Worm (Caenorhabditis elegans) whole organism, late embryonic: ENCODE results near the gene mrpl-28.
A peak's percentile ranks its signal among the peaks of the same experiment; 100 is the strongest.

Experiments used
- C08G9.2 ChIP-seq: sonication (generic microtip); optimal IDR thresholded peaks from 2 replicates; lab custom pipeline; 2016; ENCODE audit warnings: mild to moderate bottlenecking, missing genetic modification characterization, moderate library complexity, missing compliant biosample characterization
- C38D4.7 ChIP-seq: fragments of 200-800 bp; sonication (Bioruptor generic); optimal IDR thresholded peaks from 2 replicates; lab custom pipeline; 2018; ENCODE audit warnings: mild to moderate bottlenecking, missing genetic modification characterization, moderate library complexity, missing compliant biosample characterization
- K09A11.1 ChIP-seq: sonication (generic microtip); optimal IDR thresholded peaks from 2 replicates; lab custom pipeline; 2017; ENCODE audit warnings: antibody characterized with exemption, mild to moderate bottlenecking, missing genetic modification characterization, missing compliant biosample characterization; ENCODE audit not compliant: insufficient read depth
- ceh-14 ChIP-seq: sonication (generic microtip); optimal IDR thresholded peaks from 2 replicates; lab custom pipeline; 2016; ENCODE audit warnings: missing genotype, missing genetic modification characterization, missing compliant biosample characterization
- ceh-18 ChIP-seq: sonication (generic microtip); optimal IDR thresholded peaks from 2 replicates; lab custom pipeline; 2016; ENCODE audit warnings: missing genetic modification characterization, missing compliant biosample characterization
- ceh-31 ChIP-seq: sonication (generic microtip); optimal IDR thresholded peaks from 2 replicates; lab custom pipeline; 2016; ENCODE audit warnings: missing genetic modification characterization, missing compliant biosample characterization
- ceh-34 ChIP-seq: sonication (generic microtip); optimal IDR thresholded peaks from 2 replicates; lab custom pipeline; 2016; ENCODE audit warnings: mild to moderate bottlenecking, missing genetic modification characterization, missing compliant biosample characterization
- ceh-45 ChIP-seq: fragments of 200-800 bp; sonication (Bioruptor generic); IDR thresholded peaks from 2 replicates; pipeline ENCODE4 v1.3.6; 2022; ENCODE audit warnings: missing genetic modification reagents, missing genetic modification characterization, missing compliant biosample characterization
- ceh-48 ChIP-seq: sonication (generic microtip); optimal IDR thresholded peaks from 2 replicates; lab custom pipeline; 2016; ENCODE audit warnings: missing genetic modification characterization, inconsistent platforms, missing compliant biosample characterization
- elt-2 ChIP-seq: sonication (generic microtip); optimal IDR thresholded peaks from 2 replicates; lab custom pipeline; 2016; ENCODE audit warnings: missing genetic modification reagents, missing genetic modification characterization, missing compliant biosample characterization
- elt-4 ChIP-seq: sonication (generic microtip); optimal IDR thresholded peaks from 2 replicates; lab custom pipeline; 2016; ENCODE audit warnings: missing genetic modification characterization, missing compliant biosample characterization
- ets-4 ChIP-seq: sonication (generic microtip); optimal IDR thresholded peaks from 2 replicates; lab custom pipeline; 2016; ENCODE audit warnings: missing genetic modification characterization, missing compliant biosample characterization
- eyg-1 ChIP-seq: sonication (generic microtip); optimal IDR thresholded peaks from 2 replicates; lab custom pipeline; 2016; ENCODE audit warnings: missing genotype, missing genetic modification characterization, missing compliant biosample characterization
- fax-1 ChIP-seq: sonication (generic microtip); optimal IDR thresholded peaks from 2 replicates; lab custom pipeline; 2016; ENCODE audit warnings: missing genotype, missing genetic modification characterization, missing compliant biosample characterization
- fkh-10 ChIP-seq: fragments of 150-350 bp; optimal IDR thresholded peaks from 2 replicates; lab custom pipeline; 2014; ENCODE audit warnings: missing biosample characterization, missing genetic modification reagents, missing genetic modification characterization
- fkh-6 ChIP-seq: sonication (generic microtip); optimal IDR thresholded peaks from 2 replicates; lab custom pipeline; 2016; ENCODE audit warnings: missing genetic modification characterization, missing compliant biosample characterization
- gmeb-2 ChIP-seq: sonication (generic microtip); optimal IDR thresholded peaks from 2 replicates; lab custom pipeline; 2016; ENCODE audit warnings: missing genetic modification characterization, inconsistent platforms, missing compliant biosample characterization
- hlh-6 ChIP-seq: sonication (generic microtip); optimal IDR thresholded peaks from 2 replicates; lab custom pipeline; 2016; ENCODE audit warnings: missing genotype, missing genetic modification characterization, missing compliant biosample characterization
- madf-2 ChIP-seq: sonication (generic microtip); optimal IDR thresholded peaks from 2 replicates; lab custom pipeline; 2017; ENCODE audit warnings: missing genetic modification characterization, missing compliant biosample characterization
- nfya-1 ChIP-seq: sonication (generic microtip); optimal IDR thresholded peaks from 2 replicates; lab custom pipeline; 2017; ENCODE audit warnings: missing genetic modification characterization, mild to moderate bottlenecking, missing compliant biosample characterization, antibody characterized with exemption, moderate library complexity
- nhr-11 ChIP-seq: fragments of 150-350 bp; optimal IDR thresholded peaks from 2 replicates; lab custom pipeline; 2014; ENCODE audit warnings: missing biosample characterization, missing genetic modification characterization
- odd-2 ChIP-seq: sonication (generic microtip); optimal IDR thresholded peaks from 2 replicates; lab custom pipeline; 2017; ENCODE audit warnings: antibody characterized with exemption, mild to moderate bottlenecking, missing genetic modification characterization, missing compliant biosample characterization
- pat-9 ChIP-seq: fragments of 200-800 bp; sonication (Bioruptor generic); optimal IDR thresholded peaks from 2 replicates; lab custom pipeline; 2018; ENCODE audit warnings: mild to moderate bottlenecking, missing genetic modification characterization, moderate library complexity, missing compliant biosample characterization
- pax-1 ChIP-seq: fragments of 150-350 bp; optimal IDR thresholded peaks from 2 replicates; lab custom pipeline; 2014; ENCODE audit warnings: missing biosample characterization, missing genetic modification characterization
- pha-2 ChIP-seq: sonication (generic microtip); optimal IDR thresholded peaks from 2 replicates; lab custom pipeline; 2017; ENCODE audit warnings: mild to moderate bottlenecking, missing genetic modification characterization, missing compliant biosample characterization
- pros-1 ChIP-seq: fragments of 150-350 bp; optimal IDR thresholded peaks from 2 replicates; lab custom pipeline; 2014; ENCODE audit warnings: missing biosample characterization, missing genetic modification reagents, missing genetic modification characterization
- ref-2 ChIP-seq: sonication (generic microtip); optimal IDR thresholded peaks from 2 replicates; lab custom pipeline; 2016; ENCODE audit warnings: missing genetic modification characterization, missing compliant biosample characterization
- rnt-1 ChIP-seq: sonication (generic microtip); optimal IDR thresholded peaks from 2 replicates; lab custom pipeline; 2016; ENCODE audit warnings: missing genetic modification characterization, missing compliant biosample characterization
- sdc-2 ChIP-seq: sonication (generic microtip); optimal IDR thresholded peaks from 2 replicates; lab custom pipeline; 2016; ENCODE audit warnings: missing genotype, missing genetic modification characterization, missing compliant biosample characterization
- syd-9 ChIP-seq: sonication (generic microtip); optimal IDR thresholded peaks from 2 replicates; lab custom pipeline; 2016; ENCODE audit warnings: mild to moderate bottlenecking, missing genetic modification characterization, moderate library complexity, missing compliant biosample characterization
- tbx-2 ChIP-seq: sonication (generic microtip); optimal IDR thresholded peaks from 2 replicates; lab custom pipeline; 2016; ENCODE audit warnings: missing genetic modification characterization, missing compliant biosample characterization
- tbx-7 ChIP-seq: sonication (generic microtip); optimal IDR thresholded peaks from 2 replicates; lab custom pipeline; 2016; ENCODE audit warnings: missing genotype, missing genetic modification characterization, missing compliant biosample characterization
- unc-3 ChIP-seq, 2 experiments: fragments of 200-800 bp in 1 of 2; sonication (Bioruptor generic) in 1 of 2; sonication (generic microtip) in 1 of 2; conservative IDR thresholded peaks in 1 of 2; optimal IDR thresholded peaks in 1 of 2; 2 replicates each; pipeline versions ENCODE4 v1.3.6 to Lab custom; 2016 to 2022; ENCODE audit warnings: missing compliant biosample characterization in 2 of 2, missing genetic modification characterization in 2 of 2, missing genetic modification reagents in 1 of 2
- unc-42 ChIP-seq: sonication (generic microtip); optimal IDR thresholded peaks from 2 replicates; lab custom pipeline; 2016; ENCODE audit warnings: missing genotype, missing genetic modification characterization, missing compliant biosample characterization
- unc-86 ChIP-seq: sonication (generic microtip); optimal IDR thresholded peaks from 2 replicates; lab custom pipeline; 2016; ENCODE audit warnings: missing genetic modification characterization, missing compliant biosample characterization

Gene mrpl-28

ce11 chrII:124904-125303 lies 30.9 kb downstream of the mrpl-28 start, which contains the start of gene nmur-2:
Gene nmur-2 (minus strand): TSS chrII:125004.
- TF ChIP-seq C08G9.2 (tag; lab: Kevin White, UChicago) (no peak), unc-42 (tag; lab: Kevin White, UChicago) (no peak), fkh-6 (tag; lab: Kevin White, UChicago) (no peak), gmeb-2 (no peak), C38D4.7 (GFP tag; lab: Kevin White, UChicago) (no peak), hlh-6 (tag; lab: Kevin White, UChicago) (no peak), fkh-10 (no peak)

- peak; percentile 24 for TF ChIP-seq tbx-2 (tag; lab: Kevin White, UChicago)
- no peak for TF ChIP-seq sdc-2 (tag; lab: Kevin White, UChicago)
- no peak for TF ChIP-seq ceh-18
- TF ChIP-seq ceh-45 (GFP tag; lab: Robert Waterston, UW), result no peak
- no peak for TF ChIP-seq tbx-7 (tag; lab: Kevin White, UChicago)
- TF ChIP-seq rnt-1, result no peak
- TF ChIP-seq fkh-6 (tag; lab: Kevin White, UChicago), result no peak
- no peak for TF ChIP-seq ceh-34
- peak; percentile 40 for TF ChIP-seq elt-2 (tag; lab: Kevin White, UChicago)
- TF ChIP-seq syd-9 (tag; lab: Kevin White, UChicago), result no peak
Observed at ce11 chrII:122494-122893, 33.3 kb downstream of the mrpl-28 start.

ce11 chrII:122008-122407 lies 33.8 kb downstream of the mrpl-28 start:
- TF ChIP-seq nfya-1 (peak; percentile 31), ceh-31 (tag; lab: Kevin White, UChicago) (peak; percentile 40), fkh-10 (no peak)
- TF ChIP-seq, all 69 proteins: peak for 2

ce11 chrII:121121-121520 lies 34.7 kb downstream of the mrpl-28 start, which contains the start of gene K10B4.3:
Gene K10B4.3 (minus strand): TSS chrII:121221.
- no peak for TF ChIP-seq ceh-14 (tag; lab: Kevin White, UChicago)

ce11 chrII:116916-117315 lies 38.9 kb downstream of the mrpl-28 start, which contains the start of gene srt-54:
Gene srt-54 (plus strand): TSS chrII:117216.
- no peak for TF ChIP-seq K09A11.1 (tag; lab: Kevin White, UChicago)
- TF ChIP-seq pax-1, result no peak
- TF ChIP-seq tbx-2 (tag; lab: Kevin White, UChicago), result no peak
- no peak for TF ChIP-seq ceh-31 (tag; lab: Kevin White, UChicago)
- TF ChIP-seq eyg-1 (tag; lab: Kevin White, UChicago), result no peak
- no peak for TF ChIP-seq ceh-14 (tag; lab: Kevin White, UChicago)
- TF ChIP-seq pha-2 (tag; lab: Kevin White, UChicago), result no peak
- no peak for TF ChIP-seq gmeb-2
- TF ChIP-seq fax-1, result no peak
- TF ChIP-seq madf-2, result no peak
- TF ChIP-seq ets-4 (tag; lab: Kevin White, UChicago), result no peak
- TF ChIP-seq pros-1, result no peak
- TF ChIP-seq pat-9, result no peak
- TF ChIP-seq elt-4 (tag; lab: Kevin White, UChicago), result no peak
- no peak for TF ChIP-seq nhr-11 (tag; lab: Kevin White, UChicago)

- TF ChIP-seq ceh-48 (tag; lab: Kevin White, UChicago), result no peak
- TF ChIP-seq elt-2 (tag; lab: Kevin White, UChicago), result peak; percentile 18
Observed at ce11 chrII:112231-112630, 43.6 kb downstream of the mrpl-28 start.

- TF ChIP-seq ceh-34 (no peak), odd-2 (tag; lab: Kevin White, UChicago) (no peak), ref-2 (tag; lab: Kevin White, UChicago) (no peak), ceh-48 (tag; lab: Kevin White, UChicago) (no peak), K09A11.1 (tag; lab: Kevin White, UChicago) (no peak), madf-2 (no peak), unc-86 (tag; lab: Kevin White, UChicago) (no peak), syd-9 (tag; lab: Kevin White, UChicago) (no peak), gmeb-2 (no peak), ceh-18 (no peak), unc-3 (GFP tag; conservative IDR thresholded peaks at IDR 0.05; lab: Robert Waterston, UW) (no peak), unc-3 (tag; optimal IDR thresholded peaks at IDR 0.05; lab: Kevin White, UChicago) (no peak), pha-2 (tag; lab: Kevin White, UChicago) (no peak)
- TF ChIP-seq, all 69 proteins: peak for 0
Observed at ce11 chrII:111267-111666, 44.5 kb downstream of the mrpl-28 start, which contains the start of gene C50D2.1. Gene C50D2.1 (plus strand): TSS chrII:111567.
